Worm (Caenorhabditis elegans) whole organism, L4 larva: ENCODE measurements around the gene oxi-1.

Source experiments
- D1046.2 ChIP-seq: fragments of 200-800 bp; sonication (Bioruptor generic); IDR thresholded peaks from 2 replicates; pipeline ENCODE4 v1.3.6; 2022; ENCODE audit warnings: missing genetic modification characterization, missing compliant biosample characterization
- F10B5.3 ChIP-seq: sonication (generic microtip); optimal IDR thresholded peaks from 2 replicates; lab custom pipeline; 2016; ENCODE audit warnings: mild to moderate bottlenecking, missing genetic modification characterization, missing compliant biosample characterization
- F49E8.2 ChIP-seq: sonication (generic microtip); optimal IDR thresholded peaks from 2 replicates; lab custom pipeline; 2016; ENCODE audit warnings: missing compliant biosample characterization, mild to moderate bottlenecking, missing genetic modification characterization, borderline replicate concordance
- R02D3.7 ChIP-seq: fragments of 150-350 bp; sonication (generic microtip); optimal IDR thresholded peaks from 3 replicates; lab custom pipeline; 2014; ENCODE audit warnings: missing biosample characterization, missing genetic modification characterization
- Y48G9A.11 ChIP-seq: fragments of 200-800 bp; sonication (Bioruptor generic); IDR thresholded peaks from 2 replicates; pipeline ENCODE4 v1.3.6; 2022; ENCODE audit warnings: missing genetic modification reagents, missing genetic modification characterization, missing compliant biosample characterization
- ZK546.5 ChIP-seq, 2 experiments: sonication (generic microtip); optimal IDR thresholded peaks; 2 replicates each; lab custom pipeline; 2017; ENCODE audit warnings: missing biosample characterization in 2 of 2, missing genetic modification characterization in 2 of 2
- aha-1 ChIP-seq: fragments of 150-350 bp; peaks from one replicate; lab custom pipeline; 2014; ENCODE audit warnings: missing biosample characterization, missing genetic modification characterization
- aly-2 ChIP-seq: sonication (generic microtip); optimal IDR thresholded peaks from 2 replicates; lab custom pipeline; 2018; ENCODE audit warnings: missing biosample characterization, missing genetic modification characterization
- attf-4 ChIP-seq: sonication (generic microtip); optimal IDR thresholded peaks from 3 replicates; lab custom pipeline; 2017; ENCODE audit warnings: missing biosample characterization, missing genetic modification characterization
- ceh-32 ChIP-seq: sonication (generic microtip); optimal IDR thresholded peaks from 2 replicates; lab custom pipeline; 2016; ENCODE audit warnings: mild to moderate bottlenecking, missing genetic modification characterization, missing compliant biosample characterization; ENCODE audit not compliant: poor library complexity
- ceh-62 ChIP-seq: sonication (generic microtip); optimal IDR thresholded peaks from 2 replicates; lab custom pipeline; 2017; ENCODE audit warnings: missing biosample characterization, missing genetic modification characterization
- cey-2 ChIP-seq: sonication (generic microtip); optimal IDR thresholded peaks from 3 replicates; lab custom pipeline; 2017; ENCODE audit warnings: missing genetic modification characterization, mild to moderate bottlenecking, missing compliant biosample characterization, antibody characterized with exemption, borderline replicate concordance; ENCODE audit not compliant: insufficient read depth
- daf-16 ChIP-seq, 3 experiments: sonication (generic microtip); optimal IDR thresholded peaks; 2 replicates each; lab custom pipeline; 2016 to 2017; ENCODE audit warnings: missing genetic modification characterization in 3 of 3, missing genetic modification reagents in 3 of 3, mild to moderate bottlenecking in 2 of 3, missing compliant biosample characterization in 2 of 3, missing biosample characterization in 1 of 3, moderate library complexity in 1 of 3
- dmd-6 ChIP-seq: fragments of 200-800 bp; sonication (Bioruptor generic); IDR thresholded peaks from 2 replicates; pipeline ENCODE4 v1.3.6; 2022; ENCODE audit warnings: missing genetic modification reagents, missing genetic modification characterization, missing compliant biosample characterization
- dmd-8 ChIP-seq: fragments of 200-800 bp; sonication (Bioruptor generic); IDR thresholded peaks from 2 replicates; pipeline ENCODE4 v1.3.6; 2022; ENCODE audit warnings: missing genetic modification characterization, missing compliant biosample characterization
- dve-1 ChIP-seq: sonication (generic microtip); optimal IDR thresholded peaks from 2 replicates; lab custom pipeline; 2017; ENCODE audit warnings: antibody characterized with exemption, mild to moderate bottlenecking, missing genetic modification characterization, missing compliant biosample characterization; ENCODE audit not compliant: insufficient read depth
- lim-7 ChIP-seq: fragments of 200-800 bp; sonication (Bioruptor generic); IDR thresholded peaks from 2 replicates; pipeline ENCODE4 v1.3.6; 2022; ENCODE audit warnings: missing genetic modification characterization, missing compliant biosample characterization
- lin-29 ChIP-seq: fragments of 200-800 bp; sonication (Bioruptor generic); IDR thresholded peaks from 2 replicates; pipeline ENCODE4 v1.3.6; 2022; ENCODE audit warnings: missing genetic modification reagents, missing genetic modification characterization, missing compliant biosample characterization
- lin-39 ChIP-seq: fragments of 150-350 bp; optimal IDR thresholded peaks from 2 replicates; lab custom pipeline; 2014; ENCODE audit warnings: missing biosample characterization, missing genetic modification reagents, missing genetic modification characterization
- mxl-2 ChIP-seq: fragments of 200-800 bp; sonication (Bioruptor generic); conservative IDR thresholded peaks from 2 replicates; pipeline ENCODE4 v1.3.6; 2022; ENCODE audit warnings: missing genetic modification reagents, missing genetic modification characterization, missing compliant biosample characterization
- nhr-10 ChIP-seq: fragments of 150-350 bp; optimal IDR thresholded peaks from 2 replicates; lab custom pipeline; 2014; ENCODE audit warnings: missing biosample characterization, missing genetic modification characterization
- nhr-102 ChIP-seq: sonication (generic microtip); optimal IDR thresholded peaks from 2 replicates; lab custom pipeline; 2016; ENCODE audit warnings: mild to moderate bottlenecking, missing genetic modification characterization, moderate library complexity, missing compliant biosample characterization
- nhr-11 ChIP-seq: fragments of 150-350 bp; optimal IDR thresholded peaks from 2 replicates; lab custom pipeline; 2014; ENCODE audit warnings: missing biosample characterization, missing genetic modification characterization
- nhr-237 ChIP-seq: sonication (generic microtip); optimal IDR thresholded peaks from 2 replicates; lab custom pipeline; 2017; ENCODE audit warnings: missing biosample characterization, missing genetic modification characterization
- nhr-41 ChIP-seq: fragments of 200-800 bp; sonication (Bioruptor generic); IDR thresholded peaks from 2 replicates; pipeline ENCODE4 v1.3.6; 2022; ENCODE audit warnings: missing genetic modification reagents, missing genetic modification characterization, missing compliant biosample characterization
- nhr-77 ChIP-seq: fragments of 150-350 bp; optimal IDR thresholded peaks from 2 replicates; lab custom pipeline; 2014; ENCODE audit warnings: missing biosample characterization, missing genetic modification characterization
- php-3 ChIP-seq: fragments of 200-800 bp; sonication (Bioruptor generic); IDR thresholded peaks from 2 replicates; pipeline ENCODE4 v1.3.6; 2022; ENCODE audit warnings: missing genetic modification reagents, missing genetic modification characterization, missing compliant biosample characterization
- skn-1 ChIP-seq: fragments of 150-350 bp; optimal IDR thresholded peaks from 2 replicates; lab custom pipeline; 2014; ENCODE audit warnings: missing biosample characterization, missing genetic modification characterization
- snpc-4 ChIP-seq: fragments of 150-350 bp; optimal IDR thresholded peaks from 2 replicates; lab custom pipeline; 2014; ENCODE audit warnings: missing biosample characterization, missing genetic modification characterization
- spr-1 ChIP-seq: sonication (generic microtip); optimal IDR thresholded peaks from 2 replicates; lab custom pipeline; 2016; ENCODE audit warnings: mild to moderate bottlenecking, missing genetic modification characterization, missing compliant biosample characterization
- spr-3 ChIP-seq: fragments of 200-800 bp; sonication (Bioruptor generic); optimal IDR thresholded peaks from 2 replicates; lab custom pipeline; 2018; ENCODE audit warnings: mild to moderate bottlenecking, missing genetic modification characterization, missing compliant biosample characterization
- unc-130 ChIP-seq: sonication (generic microtip); optimal IDR thresholded peaks from 2 replicates; lab custom pipeline; 2016; ENCODE audit warnings: missing genetic modification reagents, missing genetic modification characterization, missing compliant biosample characterization
- unc-62 ChIP-seq, 3 experiments: fragments of 150-350 bp in 1 of 3; sonication (generic microtip); optimal IDR thresholded peaks in 2 of 3; peaks in 1 of 3; 1 replicate in 1 of 3; 2 replicates in 2 of 3; lab custom pipeline; 2014 to 2017; ENCODE audit warnings: missing biosample characterization in 3 of 3, missing genetic modification characterization in 3 of 3, missing genetic modification reagents in 3 of 3, missing genotype in 1 of 3
- ztf-7 ChIP-seq: fragments of 150-350 bp; optimal IDR thresholded peaks from 2 replicates; lab custom pipeline; 2014; ENCODE audit warnings: missing biosample characterization, missing genetic modification characterization

oxi-1 gene

DNA sequence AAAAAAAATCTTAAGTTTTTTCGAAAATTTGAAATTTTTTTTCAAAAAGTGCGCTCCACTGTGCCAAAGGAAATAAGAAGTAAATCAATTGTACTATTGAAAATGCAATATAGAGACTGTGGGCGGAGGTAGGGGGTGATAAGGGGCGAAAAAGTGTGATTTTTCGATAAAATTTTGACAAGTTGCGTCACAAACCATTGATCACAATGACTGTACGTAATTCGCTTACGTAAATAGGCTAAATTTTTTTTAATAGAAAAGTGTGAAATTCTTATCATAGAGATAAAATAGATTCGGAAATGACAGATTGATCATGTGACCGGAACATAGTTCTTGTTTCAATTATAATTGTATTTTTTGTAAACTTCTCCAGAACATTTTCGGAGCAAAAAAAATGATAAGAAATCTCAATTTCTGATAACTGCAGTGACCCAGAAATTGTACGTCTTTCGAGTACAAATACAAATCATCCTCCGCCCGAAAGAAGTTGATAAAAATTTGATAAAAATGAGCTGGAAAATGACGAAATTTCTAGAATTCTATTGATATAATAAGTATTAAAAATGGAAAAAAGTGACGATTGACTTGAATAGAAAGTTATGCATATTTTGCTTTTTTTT, 35.5 kb upstream of the oxi-1 start (continued):
- no peak for TF ChIP-seq Y48G9A.11 (GFP tag; lab: Robert Waterston, UW)
- no peak for TF ChIP-seq aly-2 (tag; lab: Kevin White, UChicago)
- peak; percentile 94 for TF ChIP-seq php-3 (GFP tag; lab: Robert Waterston, UW)
- no peak for TF ChIP-seq snpc-4 (tag; lab: Kevin White, UChicago)
- TF ChIP-seq F10B5.3 (tag; lab: Kevin White, UChicago): no peak
- TF ChIP-seq dmd-8: no peak
- TF ChIP-seq nhr-102 (tag; lab: Kevin White, UChicago): peak; percentile 69
- no peak for TF ChIP-seq spr-3 (GFP tag; lab: Kevin White, UChicago)
- TF ChIP-seq ztf-7: peak; percentile 30
- TF ChIP-seq nhr-41 (GFP tag; lab: Robert Waterston, UW): no peak
- peak; percentile 37 for TF ChIP-seq nhr-77 (tag; lab: Kevin White, UChicago)
- TF ChIP-seq dmd-6: peak; percentile 82

DNA sequence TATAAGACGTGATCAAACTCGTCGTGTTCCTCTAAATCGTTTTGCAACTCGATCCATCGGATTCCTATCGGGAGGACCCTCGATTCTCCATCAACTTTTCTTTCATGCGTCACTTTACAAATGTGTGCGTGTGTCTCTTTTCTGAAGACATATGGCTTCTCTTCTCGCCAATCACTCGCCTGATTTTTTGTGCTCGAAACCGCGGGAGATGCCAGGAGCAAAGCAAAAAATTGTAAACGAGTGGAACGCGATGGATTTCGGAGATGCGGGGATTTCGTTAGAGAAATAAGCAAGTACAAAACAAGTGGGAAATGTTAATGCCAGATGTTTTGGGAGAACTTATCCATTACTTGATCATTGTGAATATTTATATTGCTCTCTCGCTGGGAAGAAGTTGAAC, 33.9 kb upstream of the oxi-1 start:
- TF ChIP-seq F49E8.2 (tag; lab: Kevin White, UChicago) (no peak), unc-62 (GFP tag; optimal IDR thresholded peaks at IDR 0.05 in 1 of 2; lab: Kevin White, UChicago) (peak in 1 of 2 experiments; percentile 33), unc-62 (tag; optimal IDR thresholded peaks at IDR 0.05; lab: Kevin White, UChicago) (no peak), nhr-11 (tag; lab: Kevin White, UChicago) (peak; percentile 21), attf-4 (tag; lab: Kevin White, UChicago) (no peak), ceh-62 (tag; lab: Kevin White, UChicago) (no peak), nhr-237 (tag; lab: Kevin White, UChicago) (no peak), daf-16 (GFP tag; optimal IDR thresholded peaks at IDR 0.05; lab: Kevin White, UChicago) (peak in 1 of 2 experiments; percentile 21), daf-16 (tag; optimal IDR thresholded peaks at IDR 0.05; lab: Kevin White, UChicago) (no peak), lim-7 (no peak), mxl-2 (GFP tag; lab: Robert Waterston, UW) (no peak)

DNA sequence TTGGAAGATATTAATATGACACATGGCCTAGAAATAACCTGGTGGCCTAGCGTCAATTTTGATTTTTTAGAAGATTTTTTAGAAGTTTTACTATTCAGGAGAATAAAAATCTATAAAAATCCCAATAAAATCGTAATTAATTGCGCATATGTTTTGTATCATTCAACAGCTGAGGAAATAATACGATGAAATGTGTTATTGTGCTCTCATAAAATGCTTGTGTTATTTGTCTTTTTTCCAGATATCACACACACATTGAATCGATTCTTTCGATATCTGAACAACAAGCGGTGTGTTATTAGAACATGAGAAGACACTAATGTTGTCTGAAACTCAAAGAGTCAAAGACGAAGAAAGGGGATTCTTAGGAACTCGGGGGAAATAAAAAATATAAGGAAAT, 33.0 kb upstream of the oxi-1 start:
- TF ChIP-seq ZK546.5 (tag; optimal IDR thresholded peaks at IDR 0.05; lab: Kevin White, UChicago): no peak
- TF ChIP-seq dve-1 (tag; lab: Kevin White, UChicago): no peak
- no peak for TF ChIP-seq nhr-102 (tag; lab: Kevin White, UChicago)
- no peak for TF ChIP-seq nhr-10 (tag; lab: Kevin White, UChicago)
- no peak for TF ChIP-seq D1046.2
- no peak for TF ChIP-seq ceh-32 (tag; lab: Kevin White, UChicago)
- no peak for TF ChIP-seq skn-1 (tag; lab: Kevin White, UChicago)
- no peak for TF ChIP-seq R02D3.7 (tag; lab: Kevin White, UChicago)
- TF ChIP-seq lin-39 (tag; lab: Kevin White, UChicago): no peak
- TF ChIP-seq unc-130 (GFP tag; lab: Kevin White, UChicago): no peak
- TF ChIP-seq lin-29 (GFP tag; lab: Robert Waterston, UW): no peak
- TF ChIP-seq spr-1 (tag; lab: Kevin White, UChicago): no peak
- no peak for TF ChIP-seq F10B5.3 (tag; lab: Kevin White, UChicago)
- TF ChIP-seq, all 104 proteins: peak for 0

DNA sequence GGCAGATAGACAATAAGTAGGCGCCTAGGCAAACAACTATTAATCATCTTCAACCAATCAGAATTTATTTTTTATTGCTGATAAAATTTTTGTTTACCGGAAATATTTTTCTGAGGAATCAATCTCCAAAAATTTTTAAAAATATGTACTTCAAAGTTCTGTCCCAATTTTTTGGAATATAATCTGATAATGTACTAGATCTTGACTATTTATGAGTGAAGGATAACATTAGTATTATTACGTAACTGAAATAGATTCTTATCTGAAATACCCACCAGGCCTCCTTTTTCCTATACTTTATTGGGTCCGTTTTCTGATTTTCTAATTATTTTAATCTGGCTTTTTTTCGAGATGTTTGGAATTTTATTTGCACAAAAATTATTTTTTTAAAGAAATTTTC, 26.6 kb upstream of the oxi-1 start:
- TF ChIP-seq aha-1 (peak; percentile 58), cey-2 (tag; lab: Kevin White, UChicago) (no peak)
